Fruit fly (Drosophila melanogaster) S2 (cell line): ENCODE results near the gene lsn.

ENCODE experiments used
- CG8478 ChIP-seq: fragments of >200 bp; optimal IDR thresholded peaks from 2 replicates; lab custom pipeline; 2018
- CTCF ChIP-seq, 2 experiments: fragments of >200 bp; optimal IDR thresholded peaks; 2 replicates each; lab custom pipeline; 2018

Gene lsn

dm6 chr3R:21857509-21857908 is 7.5 kb upstream of the lsn start:
- TF ChIP-seq CTCF (optimal IDR thresholded peaks at IDR 0.05; lab: Kevin White, UChicago) (no peak), CG8478 (lab: Kevin White, UChicago) (no peak)

- TF ChIP-seq CG8478 (lab: Kevin White, UChicago) (no peak), CTCF (optimal IDR thresholded peaks at IDR 0.05; lab: Kevin White, UChicago) (no peak)
These were observed 6.6 kb upstream of the lsn start for dm6 chr3R:21858290-21858875.

- TF ChIP-seq CG8478 (lab: Kevin White, UChicago), result no peak
- no peak for TF ChIP-seq CTCF (optimal IDR thresholded peaks at IDR 0.05; lab: Kevin White, UChicago)
These were observed 5.5 kb upstream of the lsn start for dm6 chr3R:21859509-21859908.

dm6 chr3R:21862137-21862850 is 2.7 kb upstream of the lsn start:
- TF ChIP-seq CTCF (optimal IDR thresholded peaks at IDR 0.05; lab: Kevin White, UChicago) (no peak), CG8478 (lab: Kevin White, UChicago) (no peak)

dm6 chr3R:21862868-21863267 is 2.1 kb upstream of the lsn start:
- no peak for TF ChIP-seq CTCF (optimal IDR thresholded peaks at IDR 0.05; lab: Kevin White, UChicago)
- no peak for TF ChIP-seq CG8478 (lab: Kevin White, UChicago)

- TF ChIP-seq CTCF (optimal IDR thresholded peaks at IDR 0.05; lab: Kevin White, UChicago), result no peak
- no peak for TF ChIP-seq CG8478 (lab: Kevin White, UChicago)
These were observed 1.1 kb upstream of the lsn start for dm6 chr3R:21863817-21864384.

dm6 chr3R:21864484-21864883 is 484 bp upstream of the lsn start:
- TF ChIP-seq CG8478 (lab: Kevin White, UChicago) (no peak), CTCF (optimal IDR thresholded peaks at IDR 0.05; lab: Kevin White, UChicago) (no peak)

dm6 chr3R:21867819-21868218 is 2.9 kb downstream of the lsn start, which contains the start of the genes CG6569 and Cby:
Gene CG6569, minus strand, starts transcription at chr3R:21867919.
Gene Cby, plus strand, starts transcription at chr3R:21868003.
- TF ChIP-seq CTCF (optimal IDR thresholded peaks at IDR 0.05; lab: Kevin White, UChicago) (no peak), CG8478 (lab: Kevin White, UChicago) (no peak)

dm6 chr3R:21869464-21870100 is 4.6 kb downstream of the lsn start, which contains the start of gene CG31174:
Gene CG31174, minus strand, starts transcription at chr3R:21869514.
- no peak for TF ChIP-seq CTCF (optimal IDR thresholded peaks at IDR 0.05; lab: Kevin White, UChicago)
- TF ChIP-seq CG8478 (lab: Kevin White, UChicago), result no peak

- TF ChIP-seq CTCF (optimal IDR thresholded peaks at IDR 0.05; lab: Kevin White, UChicago), result no peak
- TF ChIP-seq CG8478 (lab: Kevin White, UChicago), result no peak
These were observed 5.4 kb downstream of the lsn start, which contains the start of gene CG31431 for dm6 chr3R:21870158-21870971. Gene CG31431, plus strand, starts transcription at chr3R:21870681.

- TF ChIP-seq CG8478 (lab: Kevin White, UChicago) (no peak), CTCF (optimal IDR thresholded peaks at IDR 0.05; lab: Kevin White, UChicago) (no peak)
These were observed 6.5 kb downstream of the lsn start for dm6 chr3R:21871348-21871940.

dm6 chr3R:21873439-21873838 is 8.5 kb downstream of the lsn start, which contains the start of gene CG31178:
Gene CG31178, plus strand, starts transcription at chr3R:21873739.
- TF ChIP-seq CTCF (optimal IDR thresholded peaks at IDR 0.05; lab: Kevin White, UChicago), result no peak
- no peak for TF ChIP-seq CG8478 (lab: Kevin White, UChicago)

- no peak for TF ChIP-seq CG8478 (lab: Kevin White, UChicago)
- TF ChIP-seq CTCF (optimal IDR thresholded peaks at IDR 0.05; lab: Kevin White, UChicago), result no peak
These were observed 10.1 kb downstream of the lsn start, which contains the start of gene CG6656 for dm6 chr3R:21874982-21875466. Gene CG6656, plus strand, starts transcription at chr3R:21875293.
